Worm (Caenorhabditis elegans) whole organism, early embryonic: ENCODE measurements around the gene trh-1.

Source experiments
- ama-1 ChIP-seq: fragments of 150-350 bp; optimal IDR thresholded peaks from 2 replicates; lab custom pipeline; 2014
- ceh-36 ChIP-seq: sonication (generic microtip); optimal IDR thresholded peaks from 2 replicates; lab custom pipeline; 2016; ENCODE audit warnings: missing genetic modification characterization, inconsistent platforms, missing compliant biosample characterization
- flt-1 ChIP-seq: fragments of 200-800 bp; sonication (Bioruptor generic); IDR thresholded peaks from 2 replicates; pipeline ENCODE4 v1.3.6; 2022; ENCODE audit warnings: missing genetic modification characterization, missing compliant biosample characterization
- hmbx-1 ChIP-seq: sonication (generic microtip); optimal IDR thresholded peaks from 2 replicates; lab custom pipeline; 2016; ENCODE audit warnings: mild to moderate bottlenecking, missing genetic modification characterization, missing compliant biosample characterization
- scrt-1 ChIP-seq: fragments of 200-800 bp; sonication (Bioruptor generic); IDR thresholded peaks from 2 replicates; pipeline ENCODE4 v1.3.6; 2022; ENCODE audit warnings: missing genetic modification characterization, missing compliant biosample characterization
- sea-1 ChIP-seq: fragments of 200-800 bp; sonication (Bioruptor generic); conservative IDR thresholded peaks from 2 replicates; pipeline ENCODE4 v1.3.6; 2022; ENCODE audit warnings: missing genetic modification characterization, missing compliant biosample characterization

ce11 chrIV:17331100-17331577, 37.3 kb upstream of the trh-1 start, which contains the start of gene C49C3.6:
- TF ChIP-seq flt-1 (GFP tag; lab: Robert Waterston, UW) = no peak
- no peak for TF ChIP-seq sea-1 (GFP tag; lab: Robert Waterston, UW)
- TF ChIP-seq ama-1 (lab: Kevin White, UChicago) = no peak
- no peak for TF ChIP-seq scrt-1 (GFP tag; lab: Robert Waterston, UW)
- no peak for TF ChIP-seq hmbx-1
- TF ChIP-seq ceh-36 = no peak
